Worm (Caenorhabditis elegans): ENCODE measurements around the gene srw-135.

- TF ChIP-seq ekl-4 (GFP tag; IDR thresholded peaks at IDR 0.05) (no peak), lsy-27 (tag; optimal IDR thresholded peaks at IDR 0.05; ENCODE audit: borderline replicate concordance, insufficient read depth) (no peak)
Measured at ce11 chrV:3054254-3054653, 43.0 kb upstream of the srw-135 start, which contains the start of gene C50H11.8.

Measured in whole organism, young adult.